Worm (Caenorhabditis elegans) whole organism, midembryonic: ENCODE data around the gene sma-6.

Experiments used
- T22C8.4 ChIP-seq: fragments of 200-800 bp; sonication (Bioruptor generic); IDR thresholded peaks from 2 replicates; pipeline ENCODE4 v1.3.6; 2022; ENCODE audit warnings: missing genetic modification characterization, missing compliant biosample characterization
- cog-1 ChIP-seq: sonication (generic microtip); optimal IDR thresholded peaks from 2 replicates; lab custom pipeline; 2016; ENCODE audit warnings: missing genetic modification characterization, missing compliant biosample characterization
- med-1 ChIP-seq: sonication (generic microtip); optimal IDR thresholded peaks from 2 replicates; lab custom pipeline; 2017; ENCODE audit warnings: missing genetic modification characterization, mild to moderate bottlenecking, missing compliant biosample characterization, antibody characterized with exemption, missing genetic modification reagents; ENCODE audit not compliant: insufficient read depth
- ref-1 ChIP-seq: fragments of 200-800 bp; sonication (Bioruptor generic); conservative IDR thresholded peaks from 2 replicates; pipeline ENCODE4 v1.3.6; 2022; ENCODE audit warnings: missing genetic modification reagents, missing genetic modification characterization, missing compliant biosample characterization
- ztf-23 ChIP-seq: fragments of 200-800 bp; sonication (Bioruptor generic); IDR thresholded peaks from 2 replicates; pipeline ENCODE4 v1.3.6; 2022; ENCODE audit warnings: missing genetic modification reagents, missing genetic modification characterization, missing compliant biosample characterization

DNA sequence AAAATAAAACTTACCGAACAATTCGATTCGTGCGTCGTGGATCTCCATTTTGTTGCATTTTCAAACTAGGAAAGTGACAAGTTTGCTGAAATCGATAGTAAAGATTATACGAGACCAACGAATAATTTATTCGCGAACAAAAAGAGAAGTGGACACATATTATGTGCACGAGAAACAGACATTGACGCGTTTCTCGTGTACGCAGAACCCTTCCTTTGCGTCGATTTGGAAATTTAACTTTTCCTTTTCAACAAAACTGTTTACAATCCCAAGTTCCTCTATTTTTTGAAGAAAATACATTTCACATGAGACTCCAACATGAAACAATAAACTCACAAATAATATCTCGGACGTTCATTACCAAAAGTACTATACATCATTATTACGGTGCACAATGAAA, 36.5 kb downstream of the sma-6 start, which contains the start of gene K10B2.4:
- TF ChIP-seq ztf-23 (GFP tag; lab: Robert Waterston, UW): peak; percentile 65; the same call in 1 of the 2 replicates
- no peak for TF ChIP-seq T22C8.4 (GFP tag; lab: Robert Waterston, UW)
- no peak for TF ChIP-seq med-1
- TF ChIP-seq cog-1 (tag; lab: Kevin White, UChicago): no peak
- no peak for TF ChIP-seq ref-1 (GFP tag; lab: Robert Waterston, UW)
